Fruit fly (Drosophila melanogaster): ENCODE data around the gene Tig.

dm6 chr2L:6422488-6422887, 622 bp downstream of the Tig start:
- no peak for TF ChIP-seq net (GFP tag; optimal IDR thresholded peaks at IDR 0.05)
- TF ChIP-seq CG8319 (GFP tag; optimal IDR thresholded peaks at IDR 0.05), result no peak
- no peak for TF ChIP-seq Gug (GFP tag; IDR thresholded peaks at IDR 0.05)
- no peak for TF ChIP-seq eg (GFP tag; IDR thresholded peaks at IDR 0.05)
- no peak for TF ChIP-seq pdm3 (GFP tag; optimal IDR thresholded peaks at IDR 0.05)
- no peak for TF ChIP-seq CG16779 (tag; optimal IDR thresholded peaks at IDR 0.05)
- TF ChIP-seq Sox102F (GFP tag; optimal IDR thresholded peaks at IDR 0.05), result no peak
- TF ChIP-seq CG3032 (tag; optimal IDR thresholded peaks at IDR 0.05), result no peak
- no peak for TF ChIP-seq CG10631 (GFP tag; optimal IDR thresholded peaks at IDR 0.05)
- TF ChIP-seq Eip78C (GFP tag), result no peak
- no peak for TF ChIP-seq ss (GFP tag; optimal IDR thresholded peaks at IDR 0.05)
- no peak for TF ChIP-seq OdsH (GFP tag; optimal IDR thresholded peaks at IDR 0.05)

Data from whole organism, prepupa.